Worm (Caenorhabditis elegans): ENCODE results near the gene kap-1.

- TF ChIP-seq nhr-11 (tag; optimal IDR thresholded peaks at IDR 0.05) (no peak), pqm-1 (tag; optimal IDR thresholded peaks at IDR 0.05) (no peak), fkh-10 (GFP tag; optimal IDR thresholded peaks at IDR 0.05) (no peak), aly-2 (tag; optimal IDR thresholded peaks at IDR 0.05) (no peak)
These were observed 38.5 kb upstream of the kap-1 start for ce11 chrIII:7300169-7300568.

All from whole organism, L3 larva.